In genomic region chrX:5981410-5981809, dm6 we compare ENCODE assay signal across 3 fruit fly cellular contexts.
TF ChIP-seq lines count a peak whose summit lies in the region.

No protein-coding gene starts in this region.

- TF ChIP-seq CTCF in whole organism, embryonic (GFP tag; optimal IDR thresholded peaks at IDR 0.05; lab: Kevin White, UChicago), result no peak

TF ChIP-seq in whole organism, embryonic, 481 proteins besides CTCF, POLR2A, EP300 and RAD21:
- TF ChIP-seq Hand (GFP tag; optimal IDR thresholded peaks at IDR 0.05; lab: Kevin White, UChicago) (no peak), Drgx (GFP tag; IDR thresholded peaks at IDR 0.05; lab: Robert Waterston, UW) (peak; percentile 24)

TF ChIP-seq in whole organism, prepupa, 60 proteins besides CTCF, POLR2A, EP300 and RAD21:
- TF ChIP-seq esn (GFP tag; optimal IDR thresholded peaks at IDR 0.05; lab: Kevin White, UChicago) (no peak), CG1621 (tag; optimal IDR thresholded peaks at IDR 0.05; lab: Kevin White, UChicago) (no peak), cyc (GFP tag; optimal IDR thresholded peaks at IDR 0.05; lab: Kevin White, UChicago) (no peak), svp (GFP tag; lab: Kevin White, UChicago) (no peak), CG6854 (GFP tag; optimal IDR thresholded peaks at IDR 0.05; lab: Kevin White, UChicago) (no peak), Blimp-1 (GFP tag; optimal IDR thresholded peaks at IDR 0.05; lab: Kevin White, UChicago) (no peak), CG6792 (GFP tag; optimal IDR thresholded peaks at IDR 0.05; lab: Kevin White, UChicago) (no peak), CG8119 (GFP tag; IDR thresholded peaks at IDR 0.05; lab: Robert Waterston, UW) (peak; percentile 21; the same call in 1 of the 3 replicates), CG11762 (GFP tag; optimal IDR thresholded peaks at IDR 0.05; lab: Kevin White, UChicago; ENCODE audit: insufficient read depth) (no peak), eg (GFP tag; IDR thresholded peaks at IDR 0.05; lab: Robert Waterston, UW) (peak; percentile 75), fd85E (GFP tag; optimal IDR thresholded peaks at IDR 0.05; lab: Kevin White, UChicago) (no peak), topi (GFP tag; optimal IDR thresholded peaks at IDR 0.05; lab: Kevin White, UChicago) (no peak), OdsH (GFP tag; optimal IDR thresholded peaks at IDR 0.05; lab: Kevin White, UChicago) (no peak), Sox102F (GFP tag; optimal IDR thresholded peaks at IDR 0.05; lab: Kevin White, UChicago) (no peak), CG6276 (GFP tag; optimal IDR thresholded peaks at IDR 0.05; lab: Kevin White, UChicago) (no peak), CG11294 (GFP tag; IDR thresholded peaks at IDR 0.05; lab: Robert Waterston, UW) (no peak), Gug (GFP tag; IDR thresholded peaks at IDR 0.05; lab: Robert Waterston, UW) (no peak), CG8319 (GFP tag; optimal IDR thresholded peaks at IDR 0.05; lab: Kevin White, UChicago) (no peak)

TF ChIP-seq in whole organism, pupa, 21 proteins besides CTCF, POLR2A, EP300 and RAD21:
- no peak for TF ChIP-seq CG10348 (GFP tag; IDR thresholded peaks at IDR 0.05; lab: Robert Waterston, UW)
- TF ChIP-seq Ets98B (GFP tag; IDR thresholded peaks at IDR 0.05; lab: Robert Waterston, UW), result peak; percentile 50
- no peak for TF ChIP-seq D1 (tag; optimal IDR thresholded peaks at IDR 0.05; lab: Kevin White, UChicago)
- no peak for TF ChIP-seq rn (GFP tag; IDR thresholded peaks at IDR 0.05; lab: Robert Waterston, UW)
- no peak for TF ChIP-seq gl (tag; optimal IDR thresholded peaks at IDR 0.05; lab: Kevin White, UChicago)
- TF ChIP-seq CG34367 (tag; optimal IDR thresholded peaks at IDR 0.05; lab: Kevin White, UChicago), result no peak
- TF ChIP-seq CG17806 (tag; optimal IDR thresholded peaks at IDR 0.05; lab: Kevin White, UChicago), result no peak
- peak; percentile 26; the same call in 1 of the 3 replicates for TF ChIP-seq CG4496 (GFP tag; IDR thresholded peaks at IDR 0.05; lab: Robert Waterston, UW)
- TF ChIP-seq CG8159 (tag; optimal IDR thresholded peaks at IDR 0.05; lab: Kevin White, UChicago), result no peak
- TF ChIP-seq Snoo (tag; optimal IDR thresholded peaks at IDR 0.05; lab: Kevin White, UChicago), result no peak
- TF ChIP-seq CG32121 (GFP tag; IDR thresholded peaks at IDR 0.05; lab: Robert Waterston, UW), result peak; percentile 23; the same call in 1 of the 2 replicates
- no peak for TF ChIP-seq EcR (GFP tag; optimal IDR thresholded peaks at IDR 0.05; lab: Kevin White, UChicago)
- TF ChIP-seq CG8301 (tag; optimal IDR thresholded peaks at IDR 0.05; lab: Kevin White, UChicago), result no peak
- TF ChIP-seq CG13204 (GFP tag; optimal IDR thresholded peaks at IDR 0.05; lab: Kevin White, UChicago), result no peak
- TF ChIP-seq CG14655 (GFP tag; optimal IDR thresholded peaks at IDR 0.05; lab: Kevin White, UChicago), result no peak
- no peak for TF ChIP-seq CG9948 (tag; optimal IDR thresholded peaks at IDR 0.05; lab: Kevin White, UChicago)
- TF ChIP-seq CG12605 (GFP tag; IDR thresholded peaks at IDR 0.05; lab: Robert Waterston, UW), result peak; percentile 11; the same call in 1 of the 2 replicates
